Worm (Caenorhabditis elegans) whole organism, L4/young adult: ENCODE measurements around the gene Y69E1A.1.

ENCODE experiments used
- W03F9.2 ChIP-seq: fragments of 150-350 bp; optimal IDR thresholded peaks from 2 replicates; lab custom pipeline; 2014; ENCODE audit warnings: missing biosample characterization, missing genetic modification characterization
- dao-5 ChIP-seq: sonication (generic microtip); optimal IDR thresholded peaks from 2 replicates; lab custom pipeline; 2016; ENCODE audit warnings: missing genotype, missing genetic modification characterization, moderate library complexity, missing compliant biosample characterization
- him-1 ChIP-seq: sonication (generic microtip); optimal IDR thresholded peaks from 2 replicates; lab custom pipeline; 2016; ENCODE audit warnings: missing genotype, missing genetic modification reagents, missing genetic modification characterization, missing compliant biosample characterization

- no peak for TF ChIP-seq him-1 (tag; lab: Kevin White, UChicago)
- TF ChIP-seq dao-5 (tag; lab: Kevin White, UChicago): no peak
- no peak for TF ChIP-seq W03F9.2 (tag; lab: Kevin White, UChicago)
Measured at ce11 chrIV:10985568-10986035, 36.9 kb upstream of the Y69E1A.1 start, which contains the start of gene cyb-2.1.
